Worm (Caenorhabditis elegans) whole organism, L2 larva: Measurements from ENCODE around the gene srt-48.

Experiments used
- aly-2 ChIP-seq: fragments of 150-350 bp; optimal IDR thresholded peaks from 2 replicates; lab custom pipeline; 2014; ENCODE audit warnings: missing biosample characterization, missing genetic modification characterization
- ceh-82 ChIP-seq: fragments of 150-350 bp; optimal IDR thresholded peaks from 2 replicates; lab custom pipeline; 2014; ENCODE audit warnings: missing biosample characterization, missing genetic modification characterization
- elt-3 ChIP-seq: sonication (generic microtip); optimal IDR thresholded peaks from 2 replicates; lab custom pipeline; 2017; ENCODE audit warnings: missing biosample characterization, missing genetic modification characterization
- fos-1 ChIP-seq: fragments of 150-350 bp; optimal IDR thresholded peaks from 2 replicates; lab custom pipeline; 2014; ENCODE audit warnings: missing biosample characterization, missing genetic modification characterization
- lin-13 ChIP-seq: fragments of 150-350 bp; optimal IDR thresholded peaks from 2 replicates; lab custom pipeline; 2014; ENCODE audit warnings: missing biosample characterization, missing genetic modification reagents, missing genetic modification characterization
- mab-5 ChIP-seq: fragments of 150-350 bp; optimal IDR thresholded peaks from 2 replicates; lab custom pipeline; 2014; ENCODE audit warnings: missing biosample characterization, missing genetic modification characterization
- mdl-1 ChIP-seq, 2 experiments: fragments of 150-350 bp in 1 of 2; sonication (generic microtip) in 1 of 2; optimal IDR thresholded peaks; 2 replicates each; lab custom pipeline; 2017; ENCODE audit warnings: missing biosample characterization in 2 of 2, missing genetic modification characterization in 2 of 2
- nhr-25 ChIP-seq: fragments of 150-350 bp; sonication (generic microtip); optimal IDR thresholded peaks from 3 replicates; lab custom pipeline; 2014; ENCODE audit warnings: missing biosample characterization, missing genetic modification characterization
- ztf-11 ChIP-seq: sonication (generic microtip); optimal IDR thresholded peaks from 2 replicates; lab custom pipeline; 2017; ENCODE audit warnings: missing biosample characterization, missing genetic modification characterization

DNA sequence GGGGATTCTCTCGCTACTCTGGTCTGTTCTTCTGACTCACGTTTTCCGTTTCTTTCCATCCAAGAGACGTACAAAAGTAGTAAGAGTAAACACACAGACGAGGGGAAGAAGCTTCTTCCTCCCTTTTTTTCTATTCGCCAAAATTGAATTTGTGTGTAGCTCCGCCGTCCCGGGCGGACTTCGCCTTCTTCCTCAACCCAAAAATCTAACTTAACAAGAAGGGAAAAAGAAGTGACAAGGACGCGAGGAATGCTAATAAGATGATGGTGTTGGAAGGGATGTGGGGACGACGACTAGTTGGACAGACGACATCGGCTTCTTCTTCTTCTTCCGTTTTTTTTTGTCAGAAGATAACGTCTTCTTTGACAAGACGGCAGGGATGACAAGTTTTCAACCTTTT, 51.7 kb downstream of the srt-48 start:
- TF ChIP-seq fos-1 (tag; lab: Kevin White, UChicago) = no peak
- no peak for TF ChIP-seq ceh-82
- no peak for TF ChIP-seq lin-13 (GFP tag; lab: Kevin White, UChicago)
- no peak for TF ChIP-seq nhr-25
- no peak for TF ChIP-seq elt-3
- no peak for TF ChIP-seq mab-5 (tag; lab: Kevin White, UChicago)
- TF ChIP-seq mdl-1 (tag; optimal IDR thresholded peaks at IDR 0.05; lab: Kevin White, UChicago) = no peak
- TF ChIP-seq ztf-11 (tag; lab: Kevin White, UChicago) = no peak
- no peak for TF ChIP-seq aly-2 (tag; lab: Kevin White, UChicago)
